Fruit fly (Drosophila melanogaster) whole organism, embryonic: ENCODE measurements around the gene ph-p.
A peak's percentile ranks its signal among the peaks of the same experiment; 100 is the strongest.

ENCODE experiments used
- Asciz ChIP-seq: fragments of 200-800 bp; sonication (Bioruptor generic); optimal IDR thresholded peaks from 2 replicates; lab custom pipeline; 2017; ENCODE audit warnings: missing biosample characterization, mild to moderate bottlenecking, missing genetic modification characterization, missing genetic modification reagents
- Atf6 ChIP-seq: fragments of 200-800 bp; sonication (Bioruptor generic); IDR thresholded peaks from 2 replicates; pipeline ENCODE4 v1.3.6; 2022; ENCODE audit warnings: missing biosample characterization, missing genetic modification characterization
- Blimp-1 ChIP-seq: fragments of 200-800 bp; sonication (Bioruptor generic); optimal IDR thresholded peaks from 3 replicates; lab custom pipeline; 2018; ENCODE audit warnings: missing biosample characterization, missing genetic modification characterization, mild to moderate bottlenecking, moderate library complexity, missing genetic modification reagents
- CG1024 ChIP-seq: fragments of 200-800 bp; sonication (Bioruptor generic); IDR thresholded peaks from 2 replicates; pipeline ENCODE4 v1.3.6; 2022; ENCODE audit warnings: missing biosample characterization, missing genetic modification characterization
- CG12299 ChIP-seq: fragments of 200-800 bp; sonication (Bioruptor generic); optimal IDR thresholded peaks from 2 replicates; lab custom pipeline; 2018; ENCODE audit warnings: missing biosample characterization, mild to moderate bottlenecking, missing genetic modification characterization
- CG12659 ChIP-seq: fragments of 200-800 bp; sonication (Bioruptor generic); optimal IDR thresholded peaks from 3 replicates; lab custom pipeline; 2017; ENCODE audit warnings: mild to moderate bottlenecking, missing biosample characterization, missing genetic modification reagents, missing genetic modification characterization
- CG14441 ChIP-seq: fragments of 200-800 bp; sonication (Bioruptor generic); IDR thresholded peaks from 2 replicates; pipeline ENCODE4 v1.3.6; 2022; ENCODE audit warnings: missing biosample characterization, missing genetic modification characterization
- CG14860 ChIP-seq: fragments of 200-800 bp; sonication (Bioruptor generic); IDR thresholded peaks from 3 replicates; pipeline ENCODE4 v1.3.6; 2022; ENCODE audit warnings: missing biosample characterization, missing genetic modification characterization; ENCODE audit not compliant: partially characterized antibody
- CG1603 ChIP-seq: fragments of 200-800 bp; sonication (Bioruptor generic); optimal IDR thresholded peaks from 2 replicates; lab custom pipeline; 2019; ENCODE audit warnings: missing biosample characterization, mild to moderate bottlenecking, missing genetic modification characterization, moderate library complexity
- CG16813 ChIP-seq: fragments of 200-800 bp; sonication (Bioruptor generic); IDR thresholded peaks from 3 replicates; pipeline ENCODE4 v1.3.6; 2022; ENCODE audit warnings: missing biosample characterization, missing genetic modification characterization; ENCODE audit not compliant: partially characterized antibody
- CG17186 ChIP-seq: fragments of 200-800 bp; sonication (Bioruptor generic); optimal IDR thresholded peaks from 3 replicates; lab custom pipeline; 2017; ENCODE audit warnings: missing biosample characterization, missing genetic modification reagents, missing genetic modification characterization
- CG3065 ChIP-seq: fragments of 200-800 bp; sonication (Bioruptor generic); optimal IDR thresholded peaks from 2 replicates; lab custom pipeline; 2016; ENCODE audit warnings: missing biosample characterization, missing genetic modification characterization
- CG31441 ChIP-seq: fragments of 200-800 bp; sonication (Bioruptor generic); IDR thresholded peaks from 2 replicates; pipeline ENCODE4 v1.3.6; 2022; ENCODE audit warnings: missing biosample characterization, missing genetic modification characterization
- CG34376 ChIP-seq: fragments of 200-800 bp; sonication (Bioruptor generic); optimal IDR thresholded peaks from 2 replicates; lab custom pipeline; 2018; ENCODE audit warnings: missing biosample characterization, mild to moderate bottlenecking, missing genetic modification characterization
- CG6254 ChIP-seq: fragments of 200-800 bp; sonication (Bioruptor generic); optimal IDR thresholded peaks from 3 replicates; lab custom pipeline; 2017; ENCODE audit warnings: mild to moderate bottlenecking, missing biosample characterization, missing genetic modification reagents, missing genetic modification characterization
- CG6813 ChIP-seq: fragments of 200-800 bp; sonication (Bioruptor generic); optimal IDR thresholded peaks from 2 replicates; lab custom pipeline; 2017; ENCODE audit warnings: missing biosample characterization, missing genetic modification characterization, mild to moderate bottlenecking, moderate library complexity, missing genetic modification reagents
- CG8359 ChIP-seq: fragments of 200-800 bp; sonication (Bioruptor generic); optimal IDR thresholded peaks from 2 replicates; lab custom pipeline; 2017; ENCODE audit warnings: missing biosample characterization, mild to moderate bottlenecking, missing genetic modification characterization, borderline replicate concordance
- CG8478 ChIP-seq: fragments of >200 bp; optimal IDR thresholded peaks from 2 replicates; lab custom pipeline; 2018
- Deaf1 ChIP-seq: fragments of 200-800 bp; optimal IDR thresholded peaks from 3 replicates; lab custom pipeline; 2019; ENCODE audit warnings: missing biosample characterization, mild to moderate bottlenecking, missing genetic modification characterization, moderate library complexity
- Dek ChIP-seq: fragments of 200-800 bp; sonication (Bioruptor generic); optimal IDR thresholded peaks from 3 replicates; lab custom pipeline; 2019; ENCODE audit warnings: missing biosample characterization, mild to moderate bottlenecking, missing genetic modification characterization, moderate library complexity
- Doc2 ChIP-seq: fragments of 200-800 bp; sonication (Bioruptor generic); IDR thresholded peaks from 2 replicates; pipeline ENCODE4 v1.3.6; 2022; ENCODE audit warnings: missing biosample characterization, missing genetic modification characterization
- Eip74EF ChIP-seq, 2 experiments: fragments of 200-800 bp in 1 of 2; fragments of >200 bp in 1 of 2; sonication (Bioruptor generic) in 1 of 2; optimal IDR thresholded peaks; 2 replicates each; lab custom pipeline; 2017 to 2019; ENCODE audit warnings: missing biosample characterization in 2 of 2, missing genetic modification characterization in 2 of 2, mild to moderate bottlenecking in 1 of 2, moderate library complexity in 1 of 2
- Ets65A ChIP-seq: fragments of 200-800 bp; sonication (Bioruptor generic); peaks from one replicate; lab custom pipeline; 2016; ENCODE audit warnings: missing biosample characterization, missing genetic modification characterization
- HLH3B ChIP-seq: fragments of 200-800 bp; sonication (Bioruptor generic); IDR thresholded peaks from 2 replicates; pipeline ENCODE4 v1.3.6; 2022; ENCODE audit warnings: missing biosample characterization, missing genetic modification characterization
- Hand ChIP-seq: fragments of 200-800 bp; sonication (Bioruptor generic); optimal IDR thresholded peaks from 2 replicates; lab custom pipeline; 2017; ENCODE audit warnings: mild to moderate bottlenecking, missing biosample characterization, missing genetic modification reagents, missing genetic modification characterization
- MBD-R2 ChIP-seq: fragments of 200-800 bp; sonication (Bioruptor generic); IDR thresholded peaks from 2 replicates; pipeline ENCODE4 v1.3.6; 2022; ENCODE audit warnings: missing biosample characterization, missing genetic modification characterization
- Mrtf ChIP-seq: fragments of 200-800 bp; sonication (Bioruptor generic); IDR thresholded peaks from 3 replicates; pipeline ENCODE4 v1.3.6; 2022; ENCODE audit warnings: missing biosample characterization, missing genetic modification characterization
- Nf-YA ChIP-seq: fragments of 200-800 bp; sonication (Bioruptor generic); IDR thresholded peaks from 2 replicates; pipeline ENCODE4 v1.3.6; 2022; ENCODE audit warnings: missing biosample characterization, missing genetic modification characterization
- Nf-YC ChIP-seq: fragments of 200-800 bp; optimal IDR thresholded peaks from 3 replicates; lab custom pipeline; 2019; ENCODE audit warnings: missing biosample characterization, mild to moderate bottlenecking, missing genetic modification characterization, moderate library complexity
- Usf ChIP-seq: fragments of 200-800 bp; sonication (Bioruptor generic); optimal IDR thresholded peaks from 2 replicates; lab custom pipeline; 2017; ENCODE audit warnings: missing genotype, missing biosample characterization, missing genetic modification characterization
- bab2 ChIP-seq: fragments of 200-800 bp; sonication (Bioruptor generic); optimal IDR thresholded peaks from 2 replicates; lab custom pipeline; 2016; ENCODE audit warnings: missing biosample characterization, missing genetic modification characterization
- br ChIP-seq: fragments of >200 bp; optimal IDR thresholded peaks from 2 replicates; lab custom pipeline; 2017
- cg ChIP-seq: fragments of 200-800 bp; sonication (Bioruptor generic); optimal IDR thresholded peaks from 3 replicates; lab custom pipeline; 2019; ENCODE audit warnings: missing biosample characterization, mild to moderate bottlenecking, missing genetic modification characterization, moderate library complexity
- chif ChIP-seq, 2 experiments: fragments of 200-800 bp; sonication (Bioruptor generic); optimal IDR thresholded peaks; 3 replicates each; lab custom pipeline; 2016; ENCODE audit warnings: missing biosample characterization in 2 of 2, missing genetic modification characterization in 2 of 2
- dati ChIP-seq: fragments of 200-800 bp; sonication (Bioruptor generic); IDR thresholded peaks from 2 replicates; pipeline ENCODE4 v1.3.6; 2022; ENCODE audit warnings: missing biosample characterization, missing genetic modification characterization
- dpn ChIP-seq, 2 experiments: fragments of 200-800 bp; sonication (Bioruptor generic); optimal IDR thresholded peaks; 3 replicates each; lab custom pipeline; 2016; ENCODE audit warnings: missing biosample characterization in 2 of 2, missing genetic modification characterization in 2 of 2
- dysf ChIP-seq: fragments of 200-800 bp; sonication (Bioruptor generic); IDR thresholded peaks from 3 replicates; pipeline ENCODE4 v1.3.6; 2022; ENCODE audit warnings: missing biosample characterization, missing genetic modification characterization
- grau ChIP-seq: fragments of 200-800 bp; optimal IDR thresholded peaks from 3 replicates; lab custom pipeline; 2019; ENCODE audit warnings: missing biosample characterization, mild to moderate bottlenecking, missing genetic modification characterization, moderate library complexity
- gsb-n ChIP-seq: fragments of 200-800 bp; sonication (Bioruptor generic); optimal IDR thresholded peaks from 3 replicates; lab custom pipeline; 2018; ENCODE audit warnings: missing biosample characterization, mild to moderate bottlenecking, missing genetic modification characterization
- kni ChIP-seq: fragments of 200-800 bp; sonication (Bioruptor generic); optimal IDR thresholded peaks from 3 replicates; lab custom pipeline; 2017; ENCODE audit warnings: mild to moderate bottlenecking, missing biosample characterization, missing genetic modification reagents, missing genetic modification characterization
- maf-S ChIP-seq: fragments of 200-800 bp; sonication (Bioruptor generic); optimal IDR thresholded peaks from 2 replicates; lab custom pipeline; 2016; ENCODE audit warnings: missing biosample characterization, missing genetic modification characterization
- nerfin-2 ChIP-seq: fragments of 200-800 bp; sonication (Bioruptor generic); IDR thresholded peaks from 2 replicates; pipeline ENCODE4 v1.3.6; 2022; ENCODE audit warnings: missing biosample characterization, missing genetic modification characterization; ENCODE audit not compliant: partially characterized antibody
- pfk ChIP-seq: fragments of 200-800 bp; sonication (Bioruptor generic); optimal IDR thresholded peaks from 2 replicates; lab custom pipeline; 2018; ENCODE audit warnings: missing biosample characterization, mild to moderate bottlenecking, missing genetic modification characterization, moderate library complexity
- pho ChIP-seq: fragments of 200-800 bp; sonication (Bioruptor generic); optimal IDR thresholded peaks from 2 replicates; lab custom pipeline; 2016; ENCODE audit warnings: missing biosample characterization, missing genetic modification characterization
- pnt ChIP-seq: fragments of 200-800 bp; sonication (Bioruptor generic); optimal IDR thresholded peaks from 3 replicates; lab custom pipeline; 2016; ENCODE audit warnings: missing biosample characterization, missing genetic modification characterization
- row ChIP-seq: fragments of 200-800 bp; sonication (Bioruptor generic); IDR thresholded peaks from 3 replicates; pipeline ENCODE4 v1.3.6; 2022; ENCODE audit warnings: missing biosample characterization, missing genetic modification characterization
- salm ChIP-seq: fragments of 200-800 bp; sonication (Bioruptor generic); optimal IDR thresholded peaks from 2 replicates; lab custom pipeline; 2018; ENCODE audit warnings: missing biosample characterization, mild to moderate bottlenecking, missing genetic modification characterization
- sc ChIP-seq, 3 experiments: fragments of >200 bp in 2 of 3; fragments of 200-800 bp in 1 of 3; sonication (Bioruptor generic) in 1 of 3; optimal IDR thresholded peaks; 2 replicates in 2 of 3; 3 replicates in 1 of 3; lab custom pipeline; 2017; ENCODE audit warnings: mild to moderate bottlenecking in 1 of 3, missing biosample characterization in 1 of 3, missing genetic modification characterization in 1 of 3, missing genetic modification reagents in 1 of 3
- zfh2 ChIP-seq: fragments of 200-800 bp; sonication (Bioruptor generic); optimal IDR thresholded peaks from 2 replicates; lab custom pipeline; 2016; ENCODE audit warnings: missing biosample characterization, missing genetic modification characterization

Gene ph-p

DNA sequence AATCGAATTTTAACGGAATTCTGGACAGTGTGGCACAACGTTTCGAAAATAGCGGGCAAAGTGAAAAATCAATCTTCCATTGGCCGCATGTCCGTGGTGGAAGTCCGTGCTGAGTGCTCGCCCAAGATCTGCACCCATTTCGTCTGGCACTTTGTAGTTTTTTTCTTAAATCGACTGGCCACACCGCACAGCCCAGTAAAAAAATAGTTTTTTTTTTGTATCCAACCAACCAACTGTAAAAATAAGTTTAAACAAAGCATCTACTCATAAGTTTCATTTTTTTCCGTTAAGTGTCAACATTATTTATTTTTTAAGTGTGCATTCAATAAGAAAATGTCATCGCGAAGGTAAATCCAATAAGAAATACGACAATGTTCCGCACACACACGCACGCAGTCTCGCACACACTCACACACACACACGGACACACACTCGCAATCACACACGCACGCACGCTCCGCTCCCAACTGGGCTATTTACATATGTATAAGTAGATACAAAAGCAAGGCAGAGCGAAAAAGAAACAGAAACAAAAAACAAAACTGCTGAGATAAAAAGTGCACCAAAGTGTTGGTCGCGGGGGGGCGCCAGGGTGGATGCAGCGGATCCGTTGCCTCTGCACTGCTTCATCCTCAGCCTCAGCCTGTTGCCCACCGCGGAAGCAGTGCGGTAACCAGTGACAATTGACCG, 44.0 kb downstream of the ph-p start, which contains the start of gene csw (continued):
- TF ChIP-seq CG34376 (GFP tag; lab: Kevin White, UChicago) = peak; percentile 18
- TF ChIP-seq CG1603 (tag; lab: Kevin White, UChicago) = peak; percentile 86
- peak; percentile 29 for TF ChIP-seq Blimp-1
- TF ChIP-seq Asciz (GFP tag; lab: Kevin White, UChicago) = peak; percentile 53
- peak; percentile 69 for TF ChIP-seq MBD-R2
- no peak for TF ChIP-seq Doc2
- no peak for TF ChIP-seq Atf6 (GFP tag; lab: Robert Waterston, UW)
- TF ChIP-seq CG14441 = 0 out of 2 replicates have a peak, but pooled peaks have one; percentile 12
- TF ChIP-seq dati = no peak
- no peak for TF ChIP-seq CG6813 (GFP tag; lab: Kevin White, UChicago)
- TF ChIP-seq CG12299 (tag; lab: Kevin White, UChicago) = no peak
- no peak for TF ChIP-seq CG16813 (GFP tag; lab: Robert Waterston, UW)
- peak; percentile 16 for TF ChIP-seq gsb-n
- peak; percentile 60 for TF ChIP-seq Nf-YC
- TF ChIP-seq CG8359 (GFP tag; lab: Kevin White, UChicago) = no peak
- no peak for TF ChIP-seq br (lab: Kevin White, UChicago)
- peak; percentile 29 for TF ChIP-seq grau (tag; lab: Kevin White, UChicago)
- no peak for TF ChIP-seq CG1024
- TF ChIP-seq HLH3B = no peak
- TF ChIP-seq Mrtf (GFP tag; lab: Robert Waterston, UW) = 0 out of 3 replicates have a peak, but pooled peaks have one; percentile 15
- TF ChIP-seq dysf (GFP tag; lab: Robert Waterston, UW) = peak; percentile 31; the same call in 1 of the 3 replicates
- TF ChIP-seq row (GFP tag; lab: Robert Waterston, UW) = no peak
- TF ChIP-seq chif (GFP tag; optimal IDR thresholded peaks at IDR 0.05; lab: Kevin White, UChicago) = peak; percentile 0 to 54
- no peak for TF ChIP-seq Nf-YA (GFP tag; lab: Robert Waterston, UW)
- no peak for TF ChIP-seq Eip74EF (GFP tag; optimal IDR thresholded peaks at IDR 0.05; lab: Kevin White, UChicago)
- TF ChIP-seq CG3065 (GFP tag; lab: Kevin White, UChicago) = no peak
- no peak for TF ChIP-seq nerfin-2 (GFP tag; lab: Robert Waterston, UW)
- peak; percentile 90 for TF ChIP-seq Ets65A
- no peak for TF ChIP-seq CG31441
- peak; percentile 63 for TF ChIP-seq zfh2 (GFP tag; lab: Kevin White, UChicago)
- TF ChIP-seq Hand (GFP tag; lab: Kevin White, UChicago) = no peak
- TF ChIP-seq CG12659 = peak; percentile 85
- TF ChIP-seq bab2 = peak; percentile 6
- TF ChIP-seq sc (optimal IDR thresholded peaks at IDR 0.05; lab: Kevin White, UChicago) = no peak
- TF ChIP-seq sc (GFP tag; optimal IDR thresholded peaks at IDR 0.05; lab: Kevin White, UChicago) = no peak
- no peak for TF ChIP-seq Deaf1
- TF ChIP-seq pfk = no peak
- TF ChIP-seq CG8478 = peak; percentile 91
- peak; percentile 14 for TF ChIP-seq pnt
- peak; percentile 38 for TF ChIP-seq maf-S (GFP tag; lab: Kevin White, UChicago)
- peak; percentile 99 for TF ChIP-seq cg
- TF ChIP-seq CG17186 (GFP tag; lab: Kevin White, UChicago) = peak; percentile 79
- TF ChIP-seq CG14860 (GFP tag; lab: Robert Waterston, UW) = no peak
- peak; percentile 36 for TF ChIP-seq kni (GFP tag; lab: Kevin White, UChicago)
- no peak for TF ChIP-seq Usf (GFP tag; lab: Kevin White, UChicago)
- no peak for TF ChIP-seq salm (tag; lab: Kevin White, UChicago)
- peak; percentile 46 for TF ChIP-seq pho (GFP tag; lab: Kevin White, UChicago)
- TF ChIP-seq dpn (GFP tag; optimal IDR thresholded peaks at IDR 0.05; lab: Kevin White, UChicago) = peak; percentile 59 to 62
- TF ChIP-seq CG6254 (GFP tag; lab: Kevin White, UChicago) = peak; percentile 20
- peak; percentile 16 for TF ChIP-seq Dek (tag; lab: Kevin White, UChicago)
